Worm (Caenorhabditis elegans) whole organism, L1 larva: ENCODE measurements around the gene ugt-54.

Source experiments
- C04F5.9 ChIP-seq: sonication (generic microtip); optimal IDR thresholded peaks from 2 replicates; lab custom pipeline; 2016; ENCODE audit warnings: missing genetic modification characterization, missing compliant biosample characterization
- C34B4.2 ChIP-seq: sonication (generic microtip); optimal IDR thresholded peaks from 2 replicates; lab custom pipeline; 2017; ENCODE audit warnings: mild to moderate bottlenecking, missing genetic modification characterization, missing compliant biosample characterization
- Y116A8C.19 ChIP-seq: sonication (generic microtip); optimal IDR thresholded peaks from 2 replicates; lab custom pipeline; 2016; ENCODE audit warnings: missing compliant biosample characterization, missing genetic modification characterization, borderline replicate concordance
- aha-1 ChIP-seq: fragments of 150-350 bp; optimal IDR thresholded peaks from 2 replicates; lab custom pipeline; 2014; ENCODE audit warnings: missing biosample characterization, missing genetic modification characterization
- alr-1 ChIP-seq: fragments of 200-800 bp; sonication (Bioruptor generic); optimal IDR thresholded peaks from 2 replicates; lab custom pipeline; 2018; ENCODE audit warnings: borderline replicate concordance, mild to moderate bottlenecking, missing genetic modification characterization, missing compliant biosample characterization
- ceh-88 ChIP-seq: fragments of 200-800 bp; sonication (Bioruptor generic); IDR thresholded peaks from 2 replicates; pipeline ENCODE4 v1.3.6; 2022; ENCODE audit warnings: missing genetic modification characterization, missing compliant biosample characterization
- ceh-90 ChIP-seq: sonication (generic microtip); optimal IDR thresholded peaks from 2 replicates; lab custom pipeline; 2016; ENCODE audit warnings: missing genetic modification characterization, missing compliant biosample characterization
- dpl-1 ChIP-seq, 3 experiments: fragments of 150-350 bp in 2 of 3; sonication (generic microtip) in 1 of 3; optimal IDR thresholded peaks; 2 replicates each; lab custom pipeline; 2014 to 2017; ENCODE audit warnings: missing biosample characterization in 3 of 3, missing genetic modification characterization in 3 of 3, missing genetic modification reagents in 3 of 3
- efl-1 ChIP-seq, 4 experiments: fragments of 150-350 bp; optimal IDR thresholded peaks in 3 of 4; peaks in 1 of 4; 1 replicate in 1 of 4; 2 replicates in 3 of 4; lab custom pipeline; 2014; ENCODE audit warnings: missing biosample characterization in 2 of 4, missing genetic modification characterization in 2 of 4, missing genetic modification reagents in 2 of 4
- egl-13 ChIP-seq: sonication (generic microtip); optimal IDR thresholded peaks from 2 replicates; lab custom pipeline; 2016; ENCODE audit warnings: missing genotype, missing genetic modification reagents, missing genetic modification characterization, missing compliant biosample characterization
- elt-2 ChIP-seq: sonication (generic microtip); optimal IDR thresholded peaks from 2 replicates; lab custom pipeline; 2016; ENCODE audit warnings: missing genetic modification characterization, mild to moderate bottlenecking, inconsistent platforms, missing compliant biosample characterization, missing genetic modification reagents
- elt-3 ChIP-seq, 6 experiments: fragments of 150-350 bp in 1 of 6; sonication (generic microtip); optimal IDR thresholded peaks; 2 replicates each; lab custom pipeline; 2017 to 2018; ENCODE audit warnings: missing biosample characterization in 6 of 6, missing genetic modification characterization in 6 of 6, inconsistent platforms in 1 of 6
- fkh-4 ChIP-seq: sonication (generic microtip); optimal IDR thresholded peaks from 2 replicates; lab custom pipeline; 2016; ENCODE audit warnings: missing compliant biosample characterization, missing genetic modification characterization, borderline replicate concordance
- fkh-8 ChIP-seq: sonication (generic microtip); optimal IDR thresholded peaks from 2 replicates; lab custom pipeline; 2016; ENCODE audit warnings: mild to moderate bottlenecking, missing genetic modification characterization, missing compliant biosample characterization
- fos-1 ChIP-seq: fragments of 150-350 bp; optimal IDR thresholded peaks from 2 replicates; lab custom pipeline; 2014; ENCODE audit warnings: missing biosample characterization, missing genetic modification characterization
- hpl-2 ChIP-seq: fragments of 150-350 bp; optimal IDR thresholded peaks from 2 replicates; lab custom pipeline; 2014; ENCODE audit warnings: missing biosample characterization, missing genetic modification reagents, missing genetic modification characterization
- irx-1 ChIP-seq: sonication (generic microtip); optimal IDR thresholded peaks from 2 replicates; lab custom pipeline; 2016; ENCODE audit warnings: missing genetic modification characterization, missing compliant biosample characterization
- isw-1 ChIP-seq: fragments of 200-800 bp; sonication (Bioruptor generic); IDR thresholded peaks from 2 replicates; pipeline ENCODE4 v1.3.6; 2022; ENCODE audit warnings: missing genetic modification characterization, missing compliant biosample characterization
- lin-14 ChIP-seq: fragments of 200-800 bp; sonication (Bioruptor generic); optimal IDR thresholded peaks from 2 replicates; lab custom pipeline; 2018; ENCODE audit warnings: mild to moderate bottlenecking, missing genetic modification characterization, moderate library complexity, missing compliant biosample characterization
- lin-35 ChIP-seq, 2 experiments: fragments of 150-350 bp; optimal IDR thresholded peaks; 2 replicates each; lab custom pipeline; 2014; ENCODE audit warnings: missing biosample characterization in 2 of 2, missing genetic modification characterization in 2 of 2, missing genetic modification reagents in 2 of 2
- lin-39 ChIP-seq: fragments of 150-350 bp; optimal IDR thresholded peaks from 2 replicates; lab custom pipeline; 2014; ENCODE audit warnings: missing biosample characterization, missing genetic modification reagents, missing genetic modification characterization
- lir-3 ChIP-seq: sonication (generic microtip); optimal IDR thresholded peaks from 2 replicates; lab custom pipeline; 2016; ENCODE audit warnings: mild to moderate bottlenecking, missing genetic modification characterization, moderate library complexity, missing compliant biosample characterization; ENCODE audit not compliant: poor library complexity
- lsy-2 ChIP-seq, 2 experiments: fragments of 150-350 bp; optimal IDR thresholded peaks; 2 replicates each; lab custom pipeline; 2014; ENCODE audit warnings: missing biosample characterization in 2 of 2, missing genetic modification characterization in 2 of 2
- mab-9 ChIP-seq: fragments of 200-800 bp; sonication (Bioruptor generic); IDR thresholded peaks from 2 replicates; pipeline ENCODE4 v1.3.6; 2022; ENCODE audit warnings: missing genetic modification reagents, missing genetic modification characterization, missing compliant biosample characterization
- mdl-1 ChIP-seq, 2 experiments: fragments of 150-350 bp; optimal IDR thresholded peaks; 2 replicates each; lab custom pipeline; 2014 to 2017; ENCODE audit warnings: missing biosample characterization in 2 of 2, missing genetic modification characterization in 2 of 2, inconsistent platforms in 1 of 2
- mef-2 ChIP-seq: fragments of 150-350 bp; optimal IDR thresholded peaks from 2 replicates; lab custom pipeline; 2014; ENCODE audit warnings: missing biosample characterization, missing genetic modification characterization
- mep-1 ChIP-seq: fragments of 150-350 bp; optimal IDR thresholded peaks from 2 replicates; lab custom pipeline; 2014; ENCODE audit warnings: missing biosample characterization, missing genetic modification characterization
- nhr-12 ChIP-seq: sonication (generic microtip); optimal IDR thresholded peaks from 2 replicates; lab custom pipeline; 2017; ENCODE audit warnings: missing biosample characterization, missing genetic modification characterization
- nhr-19 ChIP-seq: fragments of 200-800 bp; sonication (Bioruptor generic); conservative IDR thresholded peaks from 2 replicates; pipeline ENCODE4 v1.3.6; 2022; ENCODE audit warnings: missing genetic modification characterization, missing compliant biosample characterization
- nhr-47 ChIP-seq: sonication (generic microtip); optimal IDR thresholded peaks from 2 replicates; lab custom pipeline; 2016; ENCODE audit warnings: mild to moderate bottlenecking, missing genetic modification characterization, moderate library complexity, missing compliant biosample characterization
- nhr-71 ChIP-seq: sonication (generic microtip); optimal IDR thresholded peaks from 2 replicates; lab custom pipeline; 2016; ENCODE audit warnings: mild to moderate bottlenecking, missing genetic modification characterization, moderate library complexity, missing compliant biosample characterization
- nhr-76 ChIP-seq: sonication (generic microtip); optimal IDR thresholded peaks from 2 replicates; lab custom pipeline; 2017; ENCODE audit warnings: missing biosample characterization, missing genetic modification characterization
- nhr-77 ChIP-seq: fragments of 150-350 bp; optimal IDR thresholded peaks from 2 replicates; lab custom pipeline; 2014; ENCODE audit warnings: missing biosample characterization, missing genetic modification characterization
- nhr-85 ChIP-seq: sonication (generic microtip); peaks from one replicate; lab custom pipeline; 2016; ENCODE audit warnings: missing genetic modification characterization, inconsistent platforms, missing compliant biosample characterization
- nhr-90 ChIP-seq: sonication (generic microtip); optimal IDR thresholded peaks from 2 replicates; lab custom pipeline; 2016; ENCODE audit warnings: mild to moderate bottlenecking, missing genetic modification characterization, missing compliant biosample characterization; ENCODE audit not compliant: poor library complexity
- pax-3 ChIP-seq: fragments of 200-800 bp; sonication (Bioruptor generic); optimal IDR thresholded peaks from 2 replicates; lab custom pipeline; 2018; ENCODE audit warnings: mild to moderate bottlenecking, missing genetic modification characterization, moderate library complexity, missing compliant biosample characterization
- rnt-1 ChIP-seq: sonication (generic microtip); optimal IDR thresholded peaks from 2 replicates; lab custom pipeline; 2016; ENCODE audit warnings: mild to moderate bottlenecking, missing genetic modification characterization, moderate library complexity, missing compliant biosample characterization
- snu-23 ChIP-seq: sonication (generic microtip); optimal IDR thresholded peaks from 2 replicates; lab custom pipeline; 2016; ENCODE audit warnings: missing genetic modification characterization, missing compliant biosample characterization
- swsn-7 ChIP-seq: sonication (generic microtip); optimal IDR thresholded peaks from 2 replicates; lab custom pipeline; 2016; ENCODE audit warnings: missing genetic modification characterization, missing compliant biosample characterization
- unc-130 ChIP-seq: fragments of 150-350 bp; optimal IDR thresholded peaks from 2 replicates; lab custom pipeline; 2017; ENCODE audit warnings: missing biosample characterization, missing genetic modification characterization, inconsistent platforms
- unc-62 ChIP-seq: fragments of 150-350 bp; optimal IDR thresholded peaks from 2 replicates; lab custom pipeline; 2014; ENCODE audit warnings: missing biosample characterization, missing genetic modification reagents, missing genetic modification characterization
- unc-86 ChIP-seq: sonication (generic microtip); optimal IDR thresholded peaks from 2 replicates; lab custom pipeline; 2016; ENCODE audit warnings: missing genetic modification characterization, missing compliant biosample characterization
- vab-15 ChIP-seq: sonication (generic microtip); optimal IDR thresholded peaks from 2 replicates; lab custom pipeline; 2017; ENCODE audit warnings: missing genotype, mild to moderate bottlenecking, missing genetic modification characterization, missing compliant biosample characterization
- xbp-1 ChIP-seq: sonication (generic microtip); optimal IDR thresholded peaks from 2 replicates; lab custom pipeline; 2016; ENCODE audit warnings: missing genetic modification characterization, missing compliant biosample characterization
- zag-1 ChIP-seq: fragments of 150-350 bp; optimal IDR thresholded peaks from 2 replicates; lab custom pipeline; 2014; ENCODE audit warnings: missing biosample characterization, missing genetic modification characterization
- ztf-4 ChIP-seq: fragments of 150-350 bp; optimal IDR thresholded peaks from 2 replicates; lab custom pipeline; 2014; ENCODE audit warnings: missing biosample characterization, missing genetic modification characterization

Gene ugt-54

ce11 chrIV:10761344-10761743, at the start of gene ugt-54:
Gene ugt-54, plus strand, starts transcription at chrIV:10761698.
- TF ChIP-seq unc-86 (no peak), lin-39 (tag; lab: Kevin White, UChicago) (no peak), lin-35 (GFP tag; optimal IDR thresholded peaks at IDR 0.05; lab: Kevin White, UChicago) (peak in 1 of 2 experiments; percentile 0), lir-3 (tag; lab: Kevin White, UChicago) (no peak), C34B4.2 (tag; lab: Kevin White, UChicago) (no peak), nhr-90 (tag; lab: Kevin White, UChicago) (peak; percentile 15), elt-2 (tag; lab: Kevin White, UChicago) (peak; percentile 46), ceh-88 (no peak)

DNA sequence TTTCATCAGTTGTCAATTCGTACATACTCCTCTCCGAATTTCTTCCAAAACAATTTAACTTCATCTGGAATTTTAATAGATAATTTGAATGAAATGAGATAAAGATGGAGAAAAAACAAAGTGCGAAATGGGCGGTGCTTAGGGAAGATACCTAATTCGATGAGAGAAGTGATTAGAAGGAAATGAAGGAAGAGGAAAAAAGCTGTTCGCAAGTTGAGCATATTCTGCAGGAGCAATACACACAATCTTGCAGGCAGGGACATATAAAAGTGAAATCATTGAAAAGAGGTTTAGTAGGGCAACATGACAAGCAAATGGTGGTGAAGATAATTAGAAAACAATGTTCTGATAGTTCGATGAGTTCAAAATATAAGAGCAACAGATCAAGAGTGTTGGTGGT, 49.8 kb upstream of the ugt-54 start, which contains the start of gene glb-21:
Gene glb-21 (minus strand): TSS at position 66 of the 400 bp plus-strand sequence.
- TF ChIP-seq nhr-12 (tag; lab: Kevin White, UChicago) = no peak
- no peak for TF ChIP-seq nhr-77
- no peak for TF ChIP-seq efl-1 (optimal IDR thresholded peaks at IDR 0.05; lab: Kevin White, UChicago)
- TF ChIP-seq efl-1 (GFP tag; optimal IDR thresholded peaks at IDR 0.05 in 1 of 2; lab: Kevin White, UChicago) = peak in 1 of 2 experiments; percentile 75
- TF ChIP-seq ztf-4 (tag; lab: Kevin White, UChicago) = no peak

DNA sequence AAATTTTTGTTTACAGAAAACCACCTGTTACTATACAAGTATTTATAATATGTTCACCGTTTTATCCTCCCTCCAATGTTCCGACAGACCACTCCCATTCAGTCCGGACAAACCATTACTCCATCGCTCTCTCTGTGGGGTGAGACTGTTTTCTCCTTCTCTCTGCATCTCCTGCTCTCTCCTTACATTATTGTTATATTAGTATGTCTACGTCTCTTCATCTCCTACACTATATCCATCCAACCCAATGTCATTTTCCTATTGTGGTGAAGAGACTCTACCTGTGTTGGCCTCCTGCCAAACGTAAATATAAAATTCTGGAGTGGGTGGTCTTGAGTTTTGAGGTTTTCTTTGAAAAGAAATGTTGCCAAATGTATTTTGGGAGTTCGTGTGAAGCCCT, 46.9 kb upstream of the ugt-54 start:
- TF ChIP-seq nhr-90 (tag; lab: Kevin White, UChicago) (peak; percentile 22), lsy-2 (tag; optimal IDR thresholded peaks at IDR 0.05; lab: Kevin White, UChicago) (peak; percentile 15 to 33), nhr-77 (peak; percentile 28), mab-9 (GFP tag; lab: Robert Waterston, UW) (no peak), nhr-19 (GFP tag; lab: Robert Waterston, UW) (no peak), mef-2 (tag; lab: Kevin White, UChicago) (no peak), irx-1 (tag; lab: Kevin White, UChicago) (no peak), efl-1 (optimal IDR thresholded peaks at IDR 0.05; lab: Kevin White, UChicago) (peak; percentile 23 to 29), efl-1 (GFP tag; optimal IDR thresholded peaks at IDR 0.05 in 1 of 2; lab: Kevin White, UChicago) (peak; percentile 0 to 89), ztf-4 (tag; lab: Kevin White, UChicago) (no peak), unc-86 (no peak), unc-62 (GFP tag; lab: Kevin White, UChicago) (no peak), aha-1 (tag; lab: Kevin White, UChicago) (no peak), vab-15 (tag; lab: Kevin White, UChicago) (no peak), rnt-1 (tag; lab: Kevin White, UChicago) (no peak), snu-23 (GFP tag; lab: Kevin White, UChicago) (peak; percentile 60), C34B4.2 (tag; lab: Kevin White, UChicago) (no peak), Y116A8C.19 (no peak), nhr-76 (tag; lab: Kevin White, UChicago) (no peak), nhr-47 (peak; percentile 10), lin-35 (GFP tag; optimal IDR thresholded peaks at IDR 0.05; lab: Kevin White, UChicago) (peak in 1 of 2 experiments; percentile 46), mep-1 (tag; lab: Kevin White, UChicago) (peak; percentile 59), fkh-4 (tag; lab: Kevin White, UChicago) (no peak), zag-1 (no peak), egl-13 (tag; lab: Kevin White, UChicago) (no peak), nhr-85 (tag; lab: Kevin White, UChicago) (peak; percentile 68), fkh-8 (peak; percentile 42), unc-130 (tag; lab: Kevin White, UChicago) (no peak), swsn-7 (tag; lab: Kevin White, UChicago) (peak; percentile 23), alr-1 (tag; lab: Kevin White, UChicago) (no peak), lin-39 (tag; lab: Kevin White, UChicago) (no peak), nhr-71 (tag; lab: Kevin White, UChicago) (peak; percentile 45), lin-14 (GFP tag; lab: Kevin White, UChicago) (peak; percentile 75), hpl-2 (GFP tag; lab: Kevin White, UChicago) (no peak), pax-3 (tag; lab: Kevin White, UChicago) (no peak), isw-1 (GFP tag; lab: Robert Waterston, UW) (no peak), elt-3 (tag; optimal IDR thresholded peaks at IDR 0.05; lab: Kevin White, UChicago) (no peak), dpl-1 (GFP tag; optimal IDR thresholded peaks at IDR 0.05; lab: Kevin White, UChicago) (peak; percentile 7 to 13 (median 12)), fos-1 (no peak), ceh-90 (no peak), C04F5.9 (no peak), xbp-1 (tag; lab: Kevin White, UChicago) (peak; percentile 20), mdl-1 (tag; optimal IDR thresholded peaks at IDR 0.05; lab: Kevin White, UChicago) (no peak)
